Worm (Caenorhabditis elegans): ENCODE measurements around the gene bath-3.
"Not testable (repeated sequence)": the region's sequence is repeated elsewhere in the genome, so short reads cannot be mapped to it uniquely, and the experiment has no call there.

Gene bath-3

ce11 chrII:2023514-2023913, 6.8 kb downstream of the bath-3 start, which contains the start of gene cya-2:
TSS of gene cya-2 (minus strand) at chrII:2023614.
- TF ChIP-seq elt-3, peb-1, nhr-237 (tag; optimal IDR thresholded peaks at IDR 0.05): not testable (repeated sequence)

- TF ChIP-seq nhr-11 (tag; optimal IDR thresholded peaks at IDR 0.05) (no peak), ama-1 (optimal IDR thresholded peaks at IDR 0.05) (no peak), nhr-12 (tag; optimal IDR thresholded peaks at IDR 0.05) (no peak), mab-5 (tag; optimal IDR thresholded peaks at IDR 0.05) (no peak), sma-3 (GFP tag; optimal IDR thresholded peaks at IDR 0.05) (no peak), sma-9 (GFP tag; optimal IDR thresholded peaks at IDR 0.05) (no peak), sma-9 (tag; optimal IDR thresholded peaks at IDR 0.05) (no peak)
Observed at ce11 chrII:2013856-2014255, 16.4 kb downstream of the bath-3 start.

ce11 chrII:2012698-2013097, 17.6 kb downstream of the bath-3 start, which contains the start of gene F59H6.15:
TSS of gene F59H6.15 (plus strand) at chrII:2012998.
- TF ChIP-seq ama-1 (optimal IDR thresholded peaks at IDR 0.05) (no peak), ceh-82 (tag; optimal IDR thresholded peaks at IDR 0.05) (no peak), F13H6.1 (tag; optimal IDR thresholded peaks at IDR 0.05) (no peak), mab-5 (tag; optimal IDR thresholded peaks at IDR 0.05) (no peak), ztf-1 (GFP tag; conservative IDR thresholded peaks at IDR 0.05) (no peak), ceh-16 (tag; optimal IDR thresholded peaks at IDR 0.05) (no peak), blmp-1 (tag; optimal IDR thresholded peaks at IDR 0.05; ENCODE audit: insufficient read depth) (no peak), fos-1 (tag; optimal IDR thresholded peaks at IDR 0.05) (no peak)

- TF ChIP-seq nhr-25 (tag; optimal IDR thresholded peaks at IDR 0.05) = no peak
- no peak for TF ChIP-seq elt-3 (tag; optimal IDR thresholded peaks at IDR 0.05)
Observed at ce11 chrII:2011179-2011578, 19.1 kb downstream of the bath-3 start.

- TF ChIP-seq lin-11 (tag; optimal IDR thresholded peaks at IDR 0.05); lin-39 (tag; optimal IDR thresholded peaks at IDR 0.05); lin-13 (GFP tag; optimal IDR thresholded peaks at IDR 0.05): not testable (repeated sequence)
Observed at ce11 chrII:2000720-2001119, 29.5 kb downstream of the bath-3 start, which contains the start of gene ceh-84. TSS of gene ceh-84 (minus strand) at chrII:2000820.

ce11 chrII:1998561-1998960, 31.7 kb downstream of the bath-3 start, which contains the start of gene math-19:
TSS of gene math-19 (plus strand) at chrII:1998861.
- not testable (repeated sequence) for TF ChIP-seq R02D3.7, mab-5, ztf-4 (tag; optimal IDR thresholded peaks at IDR 0.05)

- TF ChIP-seq sem-4 (tag; optimal IDR thresholded peaks at IDR 0.05) (no peak), unc-62 (GFP tag; optimal IDR thresholded peaks at IDR 0.05) (no peak), nhr-12 (tag; optimal IDR thresholded peaks at IDR 0.05) (no peak), F13H6.1 (tag; optimal IDR thresholded peaks at IDR 0.05) (no peak), nhr-21 (tag; optimal IDR thresholded peaks at IDR 0.05) (no peak), alr-1 (tag; optimal IDR thresholded peaks at IDR 0.05) (no peak), nhr-6 (tag; optimal IDR thresholded peaks at IDR 0.05) (no peak), crh-2 (tag; optimal IDR thresholded peaks at IDR 0.05) (no peak), skn-1 (tag; optimal IDR thresholded peaks at IDR 0.05) (no peak), ztf-11 (tag; optimal IDR thresholded peaks at IDR 0.05) (no peak), ceh-16 (tag; optimal IDR thresholded peaks at IDR 0.05) (no peak), lsy-2 (tag; optimal IDR thresholded peaks at IDR 0.05) (no peak), nhr-25 (tag; optimal IDR thresholded peaks at IDR 0.05) (no peak), elt-1 (tag; optimal IDR thresholded peaks at IDR 0.05) (no peak), mbf-1 (tag; optimal IDR thresholded peaks at IDR 0.05) (no peak), nhr-129 (tag; optimal IDR thresholded peaks at IDR 0.05) (no peak), ztf-1 (GFP tag; conservative IDR thresholded peaks at IDR 0.05) (no peak), aly-2 (tag; optimal IDR thresholded peaks at IDR 0.05) (no peak), sma-3 (GFP tag; optimal IDR thresholded peaks at IDR 0.05) (no peak)
Observed at ce11 chrII:1996237-1996636, 34.0 kb downstream of the bath-3 start, which contains the start of gene math-20. TSS of gene math-20 (plus strand) at chrII:1996537.

Data from whole organism, L2 larva.